Fruit fly (Drosophila melanogaster) whole organism, embryonic: ENCODE measurements around the gene CG15534.

Source experiments
- C15 ChIP-seq: fragments of 200-800 bp; sonication (Bioruptor generic); IDR thresholded peaks from 3 replicates; pipeline ENCODE4 v1.3.6; 2022; ENCODE audit warnings: missing biosample characterization, missing genetic modification characterization
- CG13296 ChIP-seq: fragments of 200-800 bp; sonication (Bioruptor generic); optimal IDR thresholded peaks from 3 replicates; lab custom pipeline; 2018; ENCODE audit warnings: missing biosample characterization, mild to moderate bottlenecking, missing genetic modification characterization
- CG13424 ChIP-seq: fragments of 200-800 bp; sonication (Bioruptor generic); optimal IDR thresholded peaks from 2 replicates; lab custom pipeline; 2019; ENCODE audit warnings: missing biosample characterization, mild to moderate bottlenecking, missing genetic modification characterization, moderate library complexity
- CG14441 ChIP-seq: fragments of 200-800 bp; sonication (Bioruptor generic); IDR thresholded peaks from 2 replicates; pipeline ENCODE4 v1.3.6; 2022; ENCODE audit warnings: missing biosample characterization, missing genetic modification characterization
- CG14667 ChIP-seq: fragments of 200-800 bp; sonication (Bioruptor generic); IDR thresholded peaks from 2 replicates; pipeline ENCODE4 v1.3.6; 2022; ENCODE audit warnings: missing biosample characterization, missing genetic modification characterization
- CG16815 ChIP-seq: fragments of 200-800 bp; sonication (Bioruptor generic); optimal IDR thresholded peaks from 3 replicates; lab custom pipeline; 2017; ENCODE audit warnings: missing biosample characterization, mild to moderate bottlenecking, missing genetic modification characterization
- CG18476 ChIP-seq: fragments of 200-800 bp; sonication (Bioruptor generic); optimal IDR thresholded peaks from 2 replicates; lab custom pipeline; 2016; ENCODE audit warnings: missing biosample characterization, mild to moderate bottlenecking, missing genetic modification characterization
- CG18764 ChIP-seq: fragments of 200-800 bp; sonication (Bioruptor generic); optimal IDR thresholded peaks from 3 replicates; lab custom pipeline; 2016; ENCODE audit warnings: missing biosample characterization, missing genetic modification characterization
- CG2129 ChIP-seq: fragments of 200-800 bp; sonication (Bioruptor generic); IDR thresholded peaks from 2 replicates; pipeline ENCODE4 v1.3.6; 2022; ENCODE audit warnings: missing biosample characterization, missing genetic modification characterization; ENCODE audit not compliant: partially characterized antibody
- CG2199 ChIP-seq: fragments of 200-800 bp; sonication (Bioruptor generic); IDR thresholded peaks from 3 replicates; pipeline ENCODE4 v1.3.6; 2022; ENCODE audit warnings: missing biosample characterization, missing genetic modification characterization
- CG2889 ChIP-seq: fragments of 200-800 bp; sonication (Bioruptor generic); IDR thresholded peaks from 3 replicates; pipeline ENCODE4 v1.3.6; 2022; ENCODE audit warnings: missing biosample characterization, missing genetic modification characterization
- CG31441 ChIP-seq: fragments of 200-800 bp; sonication (Bioruptor generic); IDR thresholded peaks from 2 replicates; pipeline ENCODE4 v1.3.6; 2022; ENCODE audit warnings: missing biosample characterization, missing genetic modification characterization
- CG3163 ChIP-seq: fragments of 200-800 bp; sonication (Bioruptor generic); optimal IDR thresholded peaks from 3 replicates; lab custom pipeline; 2016; ENCODE audit warnings: missing biosample characterization, missing genetic modification characterization
- CG42726 ChIP-seq: fragments of 200-800 bp; sonication (Bioruptor generic); IDR thresholded peaks from 2 replicates; pipeline ENCODE4 v1.3.6; 2022; ENCODE audit warnings: missing biosample characterization, missing genetic modification characterization; ENCODE audit not compliant: partially characterized antibody
- CG4617 ChIP-seq: fragments of 200-800 bp; sonication (Bioruptor generic); optimal IDR thresholded peaks from 3 replicates; lab custom pipeline; 2016; ENCODE audit warnings: missing biosample characterization, missing genetic modification characterization, borderline replicate concordance
- CG6683 ChIP-seq: fragments of 200-800 bp; sonication (Bioruptor generic); optimal IDR thresholded peaks from 2 replicates; lab custom pipeline; 2017; ENCODE audit warnings: missing biosample characterization, mild to moderate bottlenecking, missing genetic modification characterization, missing genetic modification reagents
- CG6854 ChIP-seq: fragments of 200-800 bp; sonication (Bioruptor generic); optimal IDR thresholded peaks from 3 replicates; lab custom pipeline; 2017; ENCODE audit warnings: missing biosample characterization, mild to moderate bottlenecking, missing genetic modification characterization
- CG8388 ChIP-seq: fragments of 200-800 bp; sonication (Bioruptor generic); optimal IDR thresholded peaks from 2 replicates; lab custom pipeline; 2019; ENCODE audit warnings: missing biosample characterization, mild to moderate bottlenecking, missing genetic modification characterization, moderate library complexity
- CG9876 ChIP-seq: fragments of 200-800 bp; sonication (Bioruptor generic); optimal IDR thresholded peaks from 2 replicates; lab custom pipeline; 2016; ENCODE audit warnings: missing biosample characterization, missing genetic modification characterization
- CoRest ChIP-seq: fragments of 200-800 bp; sonication (Bioruptor generic); optimal IDR thresholded peaks from 3 replicates; lab custom pipeline; 2018; ENCODE audit warnings: missing biosample characterization, mild to moderate bottlenecking, missing genetic modification characterization, moderate library complexity
- ERR ChIP-seq: fragments of 200-800 bp; sonication (Bioruptor generic); optimal IDR thresholded peaks from 2 replicates; lab custom pipeline; 2016; ENCODE audit warnings: missing biosample characterization, missing genetic modification characterization
- Gsc ChIP-seq: fragments of 200-800 bp; sonication (Bioruptor generic); IDR thresholded peaks from 2 replicates; pipeline ENCODE4 v1.3.6; 2022; ENCODE audit warnings: missing biosample characterization, missing genetic modification characterization
- Hey ChIP-seq: fragments of 200-800 bp; sonication (Bioruptor generic); optimal IDR thresholded peaks from 3 replicates; lab custom pipeline; 2018; ENCODE audit warnings: missing biosample characterization, mild to moderate bottlenecking, missing genetic modification characterization
- HmgZ ChIP-seq: fragments of 200-800 bp; sonication (Bioruptor generic); optimal IDR thresholded peaks from 2 replicates; lab custom pipeline; 2018; ENCODE audit warnings: missing biosample characterization, mild to moderate bottlenecking, missing genetic modification characterization
- Myb ChIP-seq: fragments of 200-800 bp; sonication (Bioruptor generic); optimal IDR thresholded peaks from 2 replicates; lab custom pipeline; 2016; ENCODE audit warnings: missing biosample characterization, missing genetic modification characterization
- Poxn ChIP-seq: fragments of 200-800 bp; sonication (Bioruptor generic); IDR thresholded peaks from 2 replicates; pipeline ENCODE4 v1.3.6; 2022; ENCODE audit warnings: missing biosample characterization, missing genetic modification characterization
- Rfx ChIP-seq: fragments of 200-800 bp; sonication (Bioruptor generic); IDR thresholded peaks from 2 replicates; pipeline ENCODE4 v1.3.6; 2022; ENCODE audit warnings: missing biosample characterization, missing genetic modification characterization
- Usf ChIP-seq: fragments of 200-800 bp; sonication (Bioruptor generic); optimal IDR thresholded peaks from 2 replicates; lab custom pipeline; 2017; ENCODE audit warnings: missing genotype, missing biosample characterization, missing genetic modification characterization
- amos ChIP-seq: fragments of 200-800 bp; sonication (Bioruptor generic); IDR thresholded peaks from 2 replicates; pipeline ENCODE4 v1.3.6; 2022; ENCODE audit warnings: missing biosample characterization, missing genetic modification characterization; ENCODE audit not compliant: partially characterized antibody
- ci ChIP-seq: fragments of 200-800 bp; sonication (Bioruptor generic); IDR thresholded peaks from 3 replicates; pipeline ENCODE4 v1.3.6; 2022; ENCODE audit warnings: missing biosample characterization, missing genetic modification characterization
- emc ChIP-seq: fragments of 200-800 bp; sonication (Bioruptor generic); optimal IDR thresholded peaks from 2 replicates; lab custom pipeline; 2016; ENCODE audit warnings: missing biosample characterization, missing genetic modification characterization
- gce ChIP-seq: fragments of 200-800 bp; sonication (Bioruptor generic); IDR thresholded peaks from 3 replicates; pipeline ENCODE4 v1.3.6; 2022; ENCODE audit warnings: missing biosample characterization, missing genetic modification characterization
- gcm ChIP-seq: fragments of 200-800 bp; sonication (Bioruptor generic); optimal IDR thresholded peaks from 2 replicates; lab custom pipeline; 2019; ENCODE audit warnings: missing biosample characterization, mild to moderate bottlenecking, missing genetic modification characterization, moderate library complexity
- gcm2 ChIP-seq: fragments of 200-800 bp; sonication (Bioruptor generic); optimal IDR thresholded peaks from 2 replicates; lab custom pipeline; 2016; ENCODE audit warnings: missing biosample characterization, missing genetic modification characterization
- gfzf ChIP-seq: fragments of 200-800 bp; sonication (Bioruptor generic); optimal IDR thresholded peaks from 2 replicates; lab custom pipeline; 2016; ENCODE audit warnings: missing biosample characterization, mild to moderate bottlenecking, missing genetic modification characterization, moderate library complexity
- grn ChIP-seq: fragments of 200-800 bp; sonication (Bioruptor generic); optimal IDR thresholded peaks from 3 replicates; lab custom pipeline; 2017; ENCODE audit warnings: missing biosample characterization, missing genetic modification characterization
- her ChIP-seq: fragments of 200-800 bp; sonication (Bioruptor generic); optimal IDR thresholded peaks from 2 replicates; lab custom pipeline; 2016; ENCODE audit warnings: missing biosample characterization, missing genetic modification characterization
- kah ChIP-seq: fragments of 200-800 bp; sonication (Bioruptor generic); optimal IDR thresholded peaks from 2 replicates; lab custom pipeline; 2018; ENCODE audit warnings: missing biosample characterization, mild to moderate bottlenecking, missing genetic modification characterization
- lov ChIP-seq, 2 experiments: fragments of 200-800 bp in 1 of 2; fragments of >200 bp in 1 of 2; sonication (Bioruptor generic) in 1 of 2; IDR thresholded peaks in 1 of 2; optimal IDR thresholded peaks in 1 of 2; 2 replicates in 1 of 2; 3 replicates in 1 of 2; pipeline versions ENCODE4 v1.3.6 to Lab custom; 2017 to 2022; ENCODE audit warnings: missing biosample characterization in 1 of 2, missing genetic modification characterization in 1 of 2
- maf-S ChIP-seq: fragments of 200-800 bp; sonication (Bioruptor generic); optimal IDR thresholded peaks from 2 replicates; lab custom pipeline; 2016; ENCODE audit warnings: missing biosample characterization, missing genetic modification characterization
- mld ChIP-seq: fragments of 200-800 bp; sonication (Bioruptor generic); IDR thresholded peaks from 3 replicates; pipeline ENCODE4 v1.3.6; 2022; ENCODE audit warnings: missing biosample characterization, missing genetic modification characterization; ENCODE audit not compliant: partially characterized antibody
- nom ChIP-seq: fragments of 200-800 bp; sonication (Bioruptor generic); optimal IDR thresholded peaks from 2 replicates; lab custom pipeline; 2017; ENCODE audit warnings: missing biosample characterization, missing genetic modification characterization, mild to moderate bottlenecking, moderate library complexity, missing genetic modification reagents
- pita ChIP-seq: fragments of 200-800 bp; sonication (Bioruptor generic); optimal IDR thresholded peaks from 2 replicates; lab custom pipeline; 2017; ENCODE audit warnings: missing biosample characterization, mild to moderate bottlenecking, missing genetic modification characterization
- pzg ChIP-seq: fragments of 200-800 bp; sonication (Bioruptor generic); optimal IDR thresholded peaks from 3 replicates; lab custom pipeline; 2018; ENCODE audit warnings: missing biosample characterization, mild to moderate bottlenecking, missing genetic modification characterization, moderate library complexity
- row ChIP-seq: fragments of 200-800 bp; sonication (Bioruptor generic); IDR thresholded peaks from 3 replicates; pipeline ENCODE4 v1.3.6; 2022; ENCODE audit warnings: missing biosample characterization, missing genetic modification characterization
- trh ChIP-seq: fragments of 200-800 bp; sonication (Bioruptor generic); optimal IDR thresholded peaks from 2 replicates; lab custom pipeline; 2016; ENCODE audit warnings: missing biosample characterization, missing genetic modification characterization
- unc-4 ChIP-seq: fragments of 200-800 bp; sonication (Bioruptor generic); IDR thresholded peaks from 2 replicates; pipeline ENCODE4 v1.3.6; 2022; ENCODE audit warnings: missing biosample characterization, missing genetic modification characterization; ENCODE audit not compliant: partially characterized antibody
- zen2 ChIP-seq: fragments of 200-800 bp; sonication (Bioruptor generic); IDR thresholded peaks from 3 replicates; pipeline ENCODE4 v1.3.6; 2022; ENCODE audit warnings: missing biosample characterization, missing genetic modification characterization; ENCODE audit not compliant: partially characterized antibody

Gene CG15534

dm6 chr3R:30459066-30459935 lies 27.4 kb downstream of the CG15534 start, which contains the start of the genes CG2224 and CDase (continued):
- no peak for TF ChIP-seq CG9876
- TF ChIP-seq lov (optimal IDR thresholded peaks at IDR 0.05; lab: Kevin White, UChicago), result no peak
- TF ChIP-seq lov (GFP tag; IDR thresholded peaks at IDR 0.05; lab: Robert Waterston, UW), result no peak
- TF ChIP-seq her (GFP tag; lab: Kevin White, UChicago), result peak; percentile 98
- TF ChIP-seq CG16815, result no peak
- no peak for TF ChIP-seq CG6683
- TF ChIP-seq trh, result no peak
- no peak for TF ChIP-seq CG18476 (GFP tag; lab: Kevin White, UChicago)
- no peak for TF ChIP-seq CG14667
- TF ChIP-seq emc (GFP tag; lab: Kevin White, UChicago), result no peak
- TF ChIP-seq CG2129 (GFP tag; lab: Robert Waterston, UW), result peak; percentile 63; the same call in 1 of the 2 replicates
- no peak for TF ChIP-seq CoRest (tag; lab: Kevin White, UChicago)
- no peak for TF ChIP-seq Gsc
- TF ChIP-seq gfzf (GFP tag; lab: Kevin White, UChicago), result peak; percentile 54
- TF ChIP-seq CG4617 (GFP tag; lab: Kevin White, UChicago), result peak; percentile 16
- TF ChIP-seq CG18764 (GFP tag; lab: Kevin White, UChicago), result no peak
- no peak for TF ChIP-seq maf-S
- no peak for TF ChIP-seq CG2889 (GFP tag; lab: Robert Waterston, UW)
- no peak for TF ChIP-seq CG14441 (GFP tag; lab: Robert Waterston, UW)
- TF ChIP-seq gcm2, result no peak
- TF ChIP-seq CG8388 (GFP tag; lab: Kevin White, UChicago), result no peak
- no peak for TF ChIP-seq ERR (GFP tag; lab: Kevin White, UChicago)
- peak; percentile 96 for TF ChIP-seq unc-4 (GFP tag; lab: Robert Waterston, UW)
- TF ChIP-seq mld (GFP tag; lab: Robert Waterston, UW), result peak; percentile 79
- no peak for TF ChIP-seq gcm (GFP tag; lab: Kevin White, UChicago)
- TF ChIP-seq C15 (GFP tag; lab: Robert Waterston, UW), result no peak
- peak; percentile 97 for TF ChIP-seq zen2 (GFP tag; lab: Robert Waterston, UW)
- no peak for TF ChIP-seq gce
- TF ChIP-seq CG13296, result no peak
- no peak for TF ChIP-seq pita (GFP tag; lab: Kevin White, UChicago)
- TF ChIP-seq kah (GFP tag; lab: Kevin White, UChicago), result no peak
- no peak for TF ChIP-seq CG2199 (GFP tag; lab: Robert Waterston, UW)
- TF ChIP-seq row, result no peak
- no peak for TF ChIP-seq CG3163 (GFP tag; lab: Kevin White, UChicago)
- TF ChIP-seq Poxn, result no peak
- TF ChIP-seq CG13424 (tag; lab: Kevin White, UChicago), result no peak
- peak; percentile 59; the same call in 1 of the 2 replicates for TF ChIP-seq CG42726 (GFP tag; lab: Robert Waterston, UW)
- peak; percentile 89 for TF ChIP-seq amos (GFP tag; lab: Robert Waterston, UW)
- no peak for TF ChIP-seq CG6854 (GFP tag; lab: Kevin White, UChicago)
- peak; percentile 34 for TF ChIP-seq HmgZ (tag; lab: Kevin White, UChicago)
- TF ChIP-seq ci (GFP tag; lab: Robert Waterston, UW), result no peak
- TF ChIP-seq grn (GFP tag; lab: Kevin White, UChicago), result no peak
- TF ChIP-seq Rfx (GFP tag; lab: Robert Waterston, UW), result no peak
- TF ChIP-seq CG31441, result no peak
- peak; percentile 75 for TF ChIP-seq pzg
- no peak for TF ChIP-seq nom (GFP tag; lab: Kevin White, UChicago)
- TF ChIP-seq Usf (GFP tag; lab: Kevin White, UChicago), result no peak
- TF ChIP-seq Hey, result no peak
- peak; percentile 96 for TF ChIP-seq Myb
